Fruit fly (Drosophila melanogaster) whole organism, wandering third instar larva: ENCODE results near the gene CG7906.

Source experiments
- Dfd ChIP-seq: fragments of >200 bp; optimal IDR thresholded peaks from 2 replicates; lab custom pipeline; 2017; ENCODE audit warnings: missing biosample characterization, missing genetic modification characterization
- br ChIP-seq: fragments of 200-800 bp; sonication (Bioruptor generic); optimal IDR thresholded peaks from 2 replicates; lab custom pipeline; 2016; ENCODE audit warnings: missing biosample characterization, missing genetic modification characterization
- foxo ChIP-seq, 2 experiments: fragments of 200-800 bp; sonication (Bioruptor generic); optimal IDR thresholded peaks; 2 replicates in 1 of 2; 3 replicates in 1 of 2; lab custom pipeline; 2016 to 2017; ENCODE audit warnings: missing biosample characterization in 2 of 2, missing genetic modification characterization in 2 of 2
- fru ChIP-seq: fragments of 200-800 bp; sonication (Bioruptor generic); optimal IDR thresholded peaks from 3 replicates; lab custom pipeline; 2016; ENCODE audit warnings: missing biosample characterization, mild to moderate bottlenecking, missing genetic modification characterization
- pan ChIP-seq: fragments of >200 bp; optimal IDR thresholded peaks from 2 replicates; lab custom pipeline; 2017
- usp ChIP-seq: fragments of >200 bp; optimal IDR thresholded peaks from 2 replicates; lab custom pipeline; 2017; ENCODE audit warnings: missing biosample characterization, missing genetic modification characterization

DNA sequence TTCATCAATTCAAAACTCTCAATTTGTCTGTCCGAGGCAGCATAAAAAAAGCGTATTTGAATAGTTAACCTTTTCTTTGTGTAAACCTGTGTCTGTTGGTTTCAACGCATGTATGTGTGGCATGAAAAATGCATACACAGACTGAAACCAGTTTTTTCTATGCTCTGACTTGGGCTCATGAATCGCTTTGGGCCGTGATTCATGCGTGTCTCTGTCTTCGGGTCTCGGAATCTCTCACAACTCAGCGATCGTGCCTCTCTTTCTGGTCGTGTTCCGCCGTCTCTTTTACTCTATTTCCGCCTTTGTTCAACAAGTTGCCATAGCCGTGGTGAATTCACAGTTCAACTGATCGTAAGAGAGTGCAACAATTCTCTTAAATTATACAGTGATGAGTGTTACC is 35.5 kb upstream of the CG7906 start:
- TF ChIP-seq pan, result no peak
- no peak for TF ChIP-seq fru
- TF ChIP-seq usp (GFP tag; lab: Kevin White, UChicago), result no peak
- TF ChIP-seq Dfd (GFP tag; lab: Kevin White, UChicago), result no peak
- no peak for TF ChIP-seq foxo (GFP tag; optimal IDR thresholded peaks at IDR 0.05; lab: Kevin White, UChicago)
- TF ChIP-seq br (GFP tag; lab: Kevin White, UChicago), result no peak
